Fruit fly (Drosophila melanogaster) whole organism, prepupa: ENCODE results near the gene CG6420.

Source experiments
- CG3032 ChIP-seq: fragments of 200-800 bp; optimal IDR thresholded peaks from 2 replicates; lab custom pipeline; 2019; ENCODE audit warnings: missing biosample characterization, mild to moderate bottlenecking, missing genetic modification characterization, moderate library complexity
- CG32006 ChIP-seq: fragments of 200-800 bp; sonication (Bioruptor generic); optimal IDR thresholded peaks from 3 replicates; lab custom pipeline; 2017; ENCODE audit warnings: missing biosample characterization, mild to moderate bottlenecking, missing genetic modification characterization
- CG7368 ChIP-seq: fragments of 200-800 bp; sonication (Bioruptor generic); optimal IDR thresholded peaks from 3 replicates; lab custom pipeline; 2016; ENCODE audit warnings: missing biosample characterization, missing genetic modification characterization
- Hr39 ChIP-seq: fragments of 200-800 bp; sonication (Bioruptor generic); optimal IDR thresholded peaks from 2 replicates; lab custom pipeline; 2016; ENCODE audit warnings: missing biosample characterization, missing genetic modification characterization
- Met ChIP-seq: fragments of 200-800 bp; sonication (Bioruptor generic); optimal IDR thresholded peaks from 3 replicates; lab custom pipeline; 2016; ENCODE audit warnings: missing biosample characterization, missing genetic modification characterization

Gene CG6420

DNA sequence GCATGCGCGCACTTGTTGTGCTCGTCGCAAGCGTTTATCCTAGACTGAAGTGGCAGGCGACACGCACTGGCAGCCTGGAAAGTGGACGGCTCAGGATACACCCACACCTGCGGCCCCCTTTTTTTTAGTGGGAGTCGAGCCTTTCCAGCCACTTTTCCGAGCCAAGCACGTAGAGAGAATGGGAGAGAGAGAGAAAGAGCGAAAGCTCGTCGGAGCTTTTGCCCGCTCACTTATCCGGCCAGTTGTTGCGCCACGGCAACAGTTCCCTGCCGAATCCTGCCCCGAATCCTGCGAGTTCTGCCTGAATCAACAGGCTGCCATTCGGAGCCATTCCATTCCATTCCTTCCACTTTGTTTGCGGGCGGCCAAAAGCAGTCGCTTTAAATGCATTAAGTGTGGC lies 43.1 kb downstream of the CG6420 start, which contains the start of gene beat-VII:
Gene beat-VII (minus strand): TSS at position 20 of the 400 bp plus-strand sequence.
- TF ChIP-seq Met (no peak), CG7368 (GFP tag; lab: Kevin White, UChicago) (peak; percentile 1)

DNA sequence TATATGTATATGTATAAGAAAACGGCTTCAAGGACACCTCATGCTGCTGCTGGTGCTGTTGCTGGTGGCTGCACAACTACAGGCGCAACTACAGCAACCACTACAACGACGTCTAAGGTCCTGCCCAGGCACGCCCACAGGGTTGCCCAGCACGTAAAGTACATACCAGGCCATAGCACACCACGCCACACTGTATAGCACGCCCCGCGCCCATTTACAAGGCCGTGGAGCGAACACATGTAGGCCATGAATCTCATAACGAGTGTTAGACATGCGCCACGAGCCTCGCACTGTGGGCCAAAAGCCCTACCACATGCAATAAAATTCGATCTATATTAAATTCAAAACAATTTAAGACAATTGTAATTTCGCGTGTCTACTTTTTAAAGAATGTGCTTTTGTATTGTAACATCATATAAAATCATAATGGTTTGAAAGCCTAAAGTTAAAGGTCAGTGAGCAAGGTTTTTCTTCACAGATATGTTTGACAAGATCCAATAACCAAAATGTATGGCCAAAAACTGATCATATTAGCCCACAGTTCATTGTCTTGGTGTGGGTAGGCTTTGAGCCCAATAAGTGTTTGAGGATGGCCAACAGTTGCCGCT lies 53.4 kb downstream of the CG6420 start:
- TF ChIP-seq Hr39 (GFP tag; lab: Kevin White, UChicago) (no peak), CG32006 (GFP tag; lab: Kevin White, UChicago) (peak; percentile 6)

DNA sequence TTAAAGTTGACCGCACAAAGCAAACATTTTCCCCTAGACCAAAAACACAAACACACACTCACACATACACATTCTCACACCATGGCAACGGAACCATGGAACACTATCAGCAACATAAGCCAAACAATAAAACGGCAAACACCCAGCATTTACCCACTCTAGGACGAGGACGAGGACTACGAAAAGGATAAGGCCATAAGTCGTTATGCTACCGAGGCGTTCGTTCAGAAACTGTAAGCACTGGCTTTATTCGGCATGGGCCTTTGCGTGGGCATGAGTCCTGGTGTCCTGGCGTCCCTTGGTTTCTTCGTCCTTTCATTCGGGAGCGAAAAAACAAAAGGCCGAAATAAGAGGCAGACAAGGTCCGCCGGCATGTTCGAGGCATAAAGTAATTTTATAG lies 54.7 kb downstream of the CG6420 start:
- TF ChIP-seq CG3032 (tag; lab: Kevin White, UChicago): no peak
